Fruit fly (Drosophila melanogaster): ENCODE data around the gene Acsf2.

Acsf2 gene

dm6 chr2L:5292977-5293513, 49.0 kb downstream of the Acsf2 start (continued):
- TF ChIP-seq CG12769 (tag; optimal IDR thresholded peaks at IDR 0.05) (peak; percentile 49), CG12659 (GFP tag; optimal IDR thresholded peaks at IDR 0.05) (peak; percentile 60)

DNA sequence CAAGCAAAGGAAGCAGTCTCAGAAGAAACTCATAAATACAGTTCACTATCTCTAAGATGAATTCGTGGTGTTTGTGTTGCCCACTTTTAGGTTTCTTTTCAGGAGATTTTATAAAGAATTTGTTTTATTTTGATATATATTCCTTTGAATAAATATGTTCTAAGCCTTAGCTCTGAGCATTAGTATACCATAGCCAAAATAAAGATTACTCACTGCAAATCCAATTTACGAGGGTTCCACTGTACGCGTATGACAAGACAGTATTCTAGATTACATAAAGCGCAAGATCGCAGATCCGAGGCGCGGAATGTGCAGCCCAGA, 49.4 kb downstream of the Acsf2 start:
- TF ChIP-seq CG10321 (GFP tag; IDR thresholded peaks at IDR 0.05) (no peak), CG12104 (GFP tag; optimal IDR thresholded peaks at IDR 0.05) (no peak), CG31224 (GFP tag; IDR thresholded peaks at IDR 0.05) (no peak), pb (GFP tag; optimal IDR thresholded peaks at IDR 0.05) (no peak), CG9727 (GFP tag; optimal IDR thresholded peaks at IDR 0.05) (no peak), sob (GFP tag; IDR thresholded peaks at IDR 0.05) (no peak), zfh1 (GFP tag; IDR thresholded peaks at IDR 0.05) (no peak), klu (GFP tag; IDR thresholded peaks at IDR 0.05) (no peak), CG11504 (tag; optimal IDR thresholded peaks at IDR 0.05) (no peak), scrt (GFP tag; optimal IDR thresholded peaks at IDR 0.05) (no peak), CG3407 (GFP tag; optimal IDR thresholded peaks at IDR 0.05) (no peak), CG4820 (GFP tag; optimal IDR thresholded peaks at IDR 0.05) (no peak), B-H1 (GFP tag; IDR thresholded peaks at IDR 0.05) (no peak), CG15011 (GFP tag; optimal IDR thresholded peaks at IDR 0.05) (no peak), phol (tag; optimal IDR thresholded peaks at IDR 0.05) (peak; percentile 14), CG5180 (GFP tag; optimal IDR thresholded peaks at IDR 0.05) (no peak), Rfx (GFP tag; IDR thresholded peaks at IDR 0.05) (peak; percentile 8; the same call in 1 of the 2 replicates), CG6654 (GFP tag; optimal IDR thresholded peaks at IDR 0.05) (no peak), fd96Cb (tag; optimal IDR thresholded peaks at IDR 0.05) (peak; percentile 3), CG9609 (GFP tag; optimal IDR thresholded peaks at IDR 0.05) (no peak), hbn (GFP tag; IDR thresholded peaks at IDR 0.05; ENCODE audit: partially characterized antibody) (no peak), dan (GFP tag; IDR thresholded peaks at IDR 0.05) (no peak), CG4360 (GFP tag; IDR thresholded peaks at IDR 0.05) (no peak), az2 (GFP tag; optimal IDR thresholded peaks at IDR 0.05) (no peak), CG10274 (GFP tag; optimal IDR thresholded peaks at IDR 0.05) (no peak), unc-4 (GFP tag; IDR thresholded peaks at IDR 0.05; ENCODE audit: partially characterized antibody) (no peak), C15 (GFP tag; IDR thresholded peaks at IDR 0.05) (no peak), Atf6 (GFP tag; IDR thresholded peaks at IDR 0.05) (no peak), yki (optimal IDR thresholded peaks at IDR 0.05) (no peak), repo (GFP tag; optimal IDR thresholded peaks at IDR 0.05) (no peak), Ptx1 (GFP tag; IDR thresholded peaks at IDR 0.05) (0 out of 2 replicates have a peak, but pooled peaks have one; percentile 8), hkb (optimal IDR thresholded peaks at IDR 0.05) (no peak), hkb (GFP tag; IDR thresholded peaks at IDR 0.05) (no peak), CG6175 (GFP tag; IDR thresholded peaks at IDR 0.05) (no peak), Side (GFP tag; optimal IDR thresholded peaks at IDR 0.05) (no peak), CG11695 (GFP tag; IDR thresholded peaks at IDR 0.05) (no peak), CG17568 (GFP tag; optimal IDR thresholded peaks at IDR 0.05) (no peak), gcm2 (GFP tag; optimal IDR thresholded peaks at IDR 0.05) (no peak), Bgb (GFP tag; IDR thresholded peaks at IDR 0.05; ENCODE audit: partially characterized antibody) (no peak), Dip3 (GFP tag; optimal IDR thresholded peaks at IDR 0.05) (no peak), bbx (GFP tag; IDR thresholded peaks at IDR 0.05; ENCODE audit: partially characterized antibody) (no peak), ara (GFP tag; IDR thresholded peaks at IDR 0.05) (no peak), ham (GFP tag; IDR thresholded peaks at IDR 0.05) (no peak), CG10209 (GFP tag; optimal IDR thresholded peaks at IDR 0.05) (no peak), CG9817 (tag; optimal IDR thresholded peaks at IDR 0.05) (no peak), CG1529 (GFP tag; optimal IDR thresholded peaks at IDR 0.05) (no peak), NC2β (GFP tag; optimal IDR thresholded peaks at IDR 0.05) (no peak), org-1 (GFP tag; optimal IDR thresholded peaks at IDR 0.05) (no peak), chm (GFP tag; IDR thresholded peaks at IDR 0.05) (no peak)

Measured in whole organism, embryonic.